Worm (Caenorhabditis elegans) whole organism, young adult: ENCODE measurements around the gene C05C8.1.

Experiments
- B0336.3 ChIP-seq: fragments of 200-800 bp; sonication (Bioruptor generic); IDR thresholded peaks from 2 replicates; pipeline ENCODE4 v1.3.6; 2022; ENCODE audit warnings: missing genetic modification characterization, missing compliant biosample characterization
- C17E4.6 ChIP-seq: fragments of 200-800 bp; sonication (Bioruptor generic); IDR thresholded peaks from 2 replicates; pipeline ENCODE4 v1.3.6; 2022; ENCODE audit warnings: missing genetic modification reagents, missing genetic modification characterization, missing compliant biosample characterization
- D2030.7 ChIP-seq: fragments of 200-800 bp; sonication (Bioruptor generic); IDR thresholded peaks from 2 replicates; pipeline ENCODE4 v1.3.6; 2022; ENCODE audit warnings: missing genetic modification reagents, missing genetic modification characterization, missing compliant biosample characterization
- F23B12.7 ChIP-seq: sonication (generic microtip); optimal IDR thresholded peaks from 2 replicates; lab custom pipeline; 2017; ENCODE audit warnings: missing genetic modification characterization, mild to moderate bottlenecking, missing compliant biosample characterization, antibody characterized with exemption, moderate library complexity; ENCODE audit not compliant: insufficient read depth
- F33H1.4 ChIP-seq: fragments of 200-800 bp; sonication (Bioruptor generic); IDR thresholded peaks from 2 replicates; pipeline ENCODE4 v1.3.6; 2022; ENCODE audit warnings: missing genetic modification reagents, missing genetic modification characterization, missing compliant biosample characterization
- F49E8.2 ChIP-seq: sonication (generic microtip); optimal IDR thresholded peaks from 3 replicates; lab custom pipeline; 2017; ENCODE audit warnings: missing genetic modification characterization, mild to moderate bottlenecking, missing compliant biosample characterization, antibody characterized with exemption, moderate library complexity; ENCODE audit not compliant: insufficient read depth
- F55B11.4 ChIP-seq: sonication (generic microtip); optimal IDR thresholded peaks from 2 replicates; lab custom pipeline; 2016; ENCODE audit warnings: missing compliant biosample characterization, missing genetic modification characterization, borderline replicate concordance; ENCODE audit not compliant: insufficient read depth
- F57C9.4 ChIP-seq: sonication (generic microtip); optimal IDR thresholded peaks from 2 replicates; lab custom pipeline; 2017; ENCODE audit warnings: mild to moderate bottlenecking, missing genetic modification characterization, missing compliant biosample characterization
- K11D2.4 ChIP-seq: fragments of 200-800 bp; sonication (Bioruptor generic); IDR thresholded peaks from 2 replicates; pipeline ENCODE4 v1.3.6; 2022; ENCODE audit warnings: missing genetic modification reagents, missing genetic modification characterization, missing compliant biosample characterization
- T07F8.4 ChIP-seq: sonication (generic microtip); optimal IDR thresholded peaks from 2 replicates; lab custom pipeline; 2016; ENCODE audit warnings: mild to moderate bottlenecking, missing genetic modification characterization, moderate library complexity, missing compliant biosample characterization
- Y53F4B.3 ChIP-seq: fragments of 200-800 bp; sonication (Bioruptor generic); IDR thresholded peaks from 2 replicates; pipeline ENCODE4 v1.3.6; 2022; ENCODE audit warnings: missing genetic modification reagents, missing genetic modification characterization, missing compliant biosample characterization
- Y53G8AR.9 ChIP-seq: fragments of 200-800 bp; sonication (Bioruptor generic); conservative IDR thresholded peaks from 2 replicates; pipeline ENCODE4 v1.3.6; 2022; ENCODE audit warnings: missing genetic modification reagents, missing genetic modification characterization, missing compliant biosample characterization
- Y56A3A.18 ChIP-seq: fragments of 200-800 bp; sonication (Bioruptor generic); IDR thresholded peaks from 2 replicates; pipeline ENCODE4 v1.3.6; 2022; ENCODE audit warnings: missing genetic modification reagents, missing genetic modification characterization, missing compliant biosample characterization
- Y67H2A.10 ChIP-seq: fragments of 200-800 bp; sonication (Bioruptor generic); conservative IDR thresholded peaks from 2 replicates; pipeline ENCODE4 v1.3.6; 2022; ENCODE audit warnings: missing genetic modification reagents, missing genetic modification characterization, missing compliant biosample characterization
- Y95B8A.8 ChIP-seq: fragments of 200-800 bp; sonication (Bioruptor generic); IDR thresholded peaks from 2 replicates; pipeline ENCODE4 v1.3.6; 2022; ENCODE audit warnings: missing genetic modification reagents, missing genetic modification characterization, missing compliant biosample characterization
- aptf-3 ChIP-seq: fragments of 200-800 bp; sonication (Bioruptor generic); IDR thresholded peaks from 2 replicates; pipeline ENCODE4 v1.3.6; 2022; ENCODE audit warnings: missing genetic modification characterization, missing compliant biosample characterization
- atf-7 ChIP-seq: sonication (generic microtip); optimal IDR thresholded peaks from 2 replicates; lab custom pipeline; 2017; ENCODE audit warnings: mild to moderate bottlenecking, missing genetic modification characterization, missing compliant biosample characterization
- attf-5 ChIP-seq: fragments of 200-800 bp; sonication (Bioruptor generic); optimal IDR thresholded peaks from 2 replicates; lab custom pipeline; 2018; ENCODE audit warnings: mild to moderate bottlenecking, missing genetic modification characterization, missing compliant biosample characterization
- ceh-40 ChIP-seq: fragments of 200-800 bp; sonication (Bioruptor generic); IDR thresholded peaks from 2 replicates; pipeline ENCODE4 v1.3.6; 2022; ENCODE audit warnings: missing genetic modification characterization, missing compliant biosample characterization
- ceh-58 ChIP-seq: fragments of 200-800 bp; sonication (Bioruptor generic); IDR thresholded peaks from 2 replicates; pipeline ENCODE4 v1.3.6; 2022; ENCODE audit warnings: missing genetic modification characterization, missing compliant biosample characterization
- dpff-1 ChIP-seq: sonication (generic microtip); optimal IDR thresholded peaks from 2 replicates; lab custom pipeline; 2017; ENCODE audit warnings: mild to moderate bottlenecking, missing genetic modification characterization, missing compliant biosample characterization
- efl-1 ChIP-seq: fragments of 150-350 bp; optimal IDR thresholded peaks from 2 replicates; lab custom pipeline; 2014; ENCODE audit warnings: missing biosample characterization, missing genetic modification reagents, missing genetic modification characterization
- egl-18 ChIP-seq: fragments of 200-800 bp; sonication (Bioruptor generic); IDR thresholded peaks from 2 replicates; pipeline ENCODE4 v1.3.6; 2022; ENCODE audit warnings: missing genetic modification reagents, missing genetic modification characterization, missing compliant biosample characterization
- let-526 ChIP-seq: fragments of 200-800 bp; sonication (Bioruptor generic); IDR thresholded peaks from 2 replicates; pipeline ENCODE4 v1.3.6; 2022; ENCODE audit warnings: missing genetic modification reagents, missing genetic modification characterization, missing compliant biosample characterization
- lin-35 ChIP-seq, 3 experiments: fragments of 150-350 bp in 2 of 3; sonication (generic microtip) in 1 of 3; optimal IDR thresholded peaks; 2 replicates each; lab custom pipeline; 2014 to 2018; ENCODE audit warnings: missing biosample characterization in 3 of 3, missing genetic modification characterization in 3 of 3, missing genetic modification reagents in 3 of 3
- lin-40 ChIP-seq: sonication (generic microtip); optimal IDR thresholded peaks from 2 replicates; lab custom pipeline; 2016; ENCODE audit warnings: missing genetic modification characterization, mild to moderate bottlenecking, missing compliant biosample characterization, missing genotype, missing genetic modification reagents
- lin-54 ChIP-seq: fragments of 200-800 bp; sonication (Bioruptor generic); optimal IDR thresholded peaks from 2 replicates; lab custom pipeline; 2018; ENCODE audit warnings: mild to moderate bottlenecking, missing genetic modification characterization, missing compliant biosample characterization
- madf-3 ChIP-seq: fragments of 200-800 bp; sonication (Bioruptor generic); IDR thresholded peaks from 2 replicates; pipeline ENCODE4 v1.3.6; 2022; ENCODE audit warnings: missing genetic modification reagents, missing genetic modification characterization, missing compliant biosample characterization
- madf-8 ChIP-seq: fragments of 200-800 bp; sonication (Bioruptor generic); conservative IDR thresholded peaks from 2 replicates; pipeline ENCODE4 v1.3.6; 2022; ENCODE audit warnings: missing genetic modification reagents, missing genetic modification characterization, missing compliant biosample characterization
- mel-28 ChIP-seq: sonication (generic microtip); optimal IDR thresholded peaks from 2 replicates; lab custom pipeline; 2016; ENCODE audit warnings: borderline replicate concordance, mild to moderate bottlenecking, missing genetic modification characterization, missing compliant biosample characterization
- mes-4 ChIP-seq: sonication (generic microtip); optimal IDR thresholded peaks from 2 replicates; lab custom pipeline; 2016; ENCODE audit warnings: missing genotype, missing genetic modification characterization, missing compliant biosample characterization
- nfya-2 ChIP-seq: fragments of 200-800 bp; sonication (Bioruptor generic); IDR thresholded peaks from 2 replicates; pipeline ENCODE4 v1.3.6; 2022; ENCODE audit warnings: missing genetic modification reagents, missing genetic modification characterization, missing compliant biosample characterization
- nfyb-1 ChIP-seq: fragments of 200-800 bp; sonication (Bioruptor generic); IDR thresholded peaks from 2 replicates; pipeline ENCODE4 v1.3.6; 2022; ENCODE audit warnings: missing genetic modification reagents, missing genetic modification characterization, missing compliant biosample characterization
- nhr-120 ChIP-seq: fragments of 200-800 bp; sonication (Bioruptor generic); IDR thresholded peaks from 2 replicates; pipeline ENCODE4 v1.3.6; 2022; ENCODE audit warnings: missing genetic modification characterization, missing compliant biosample characterization
- nhr-179 ChIP-seq: sonication (generic microtip); optimal IDR thresholded peaks from 2 replicates; lab custom pipeline; 2016; ENCODE audit warnings: mild to moderate bottlenecking, missing genetic modification characterization, missing compliant biosample characterization
- snpc-1.1 ChIP-seq: sonication (generic microtip); optimal IDR thresholded peaks from 2 replicates; lab custom pipeline; 2017; ENCODE audit warnings: missing genetic modification characterization, mild to moderate bottlenecking, missing compliant biosample characterization, antibody characterized with exemption, moderate library complexity, missing genotype, missing genetic modification reagents; ENCODE audit not compliant: insufficient read depth
- snpc-4 ChIP-seq, 5 experiments: fragments of 150-350 bp in 1 of 5; sonication (generic microtip) in 4 of 5; optimal IDR thresholded peaks; 2 replicates each; lab custom pipeline; 2014 to 2018; ENCODE audit warnings: missing genetic modification characterization in 5 of 5, missing biosample characterization in 3 of 5, antibody characterized with exemption in 2 of 5, mild to moderate bottlenecking in 2 of 5, missing compliant biosample characterization in 2 of 5, missing genotype in 2 of 5, moderate library complexity in 2 of 5, missing genetic modification reagents in 1 of 5
- sptf-2 ChIP-seq: fragments of 200-800 bp; sonication (Bioruptor generic); optimal IDR thresholded peaks from 2 replicates; lab custom pipeline; 2018; ENCODE audit warnings: mild to moderate bottlenecking, missing genetic modification characterization, missing compliant biosample characterization
- tlf-1 ChIP-seq: fragments of 200-800 bp; sonication (Bioruptor generic); optimal IDR thresholded peaks from 2 replicates; lab custom pipeline; 2018; ENCODE audit warnings: mild to moderate bottlenecking, missing genetic modification characterization, missing compliant biosample characterization
- unc-62 ChIP-seq: fragments of 150-350 bp; optimal IDR thresholded peaks from 2 replicates; lab custom pipeline; 2014; ENCODE audit warnings: missing biosample characterization, missing genetic modification reagents, missing genetic modification characterization
- zfh-2 ChIP-seq: fragments of 200-800 bp; sonication (Bioruptor generic); conservative IDR thresholded peaks from 2 replicates; pipeline ENCODE4 v1.3.6; 2022; ENCODE audit warnings: missing genetic modification reagents, missing genetic modification characterization, missing compliant biosample characterization
- ztf-26 ChIP-seq: sonication (generic microtip); optimal IDR thresholded peaks from 2 replicates; lab custom pipeline; 2017; ENCODE audit warnings: missing genetic modification characterization, missing compliant biosample characterization
- ztf-6 ChIP-seq: fragments of 200-800 bp; sonication (Bioruptor generic); IDR thresholded peaks from 2 replicates; pipeline ENCODE4 v1.3.6; 2022; ENCODE audit warnings: missing genetic modification reagents, missing genetic modification characterization, missing compliant biosample characterization

The C05C8.1 gene

ce11 chrV:7255095-7255494, 15.5 kb downstream of the C05C8.1 start, which contains the start of gene C05C8.8:
Gene C05C8.8, minus strand, starts transcription at chrV:7255195.
- TF ChIP-seq unc-62 (GFP tag; lab: Kevin White, UChicago) (no peak), F23B12.7 (tag; lab: Kevin White, UChicago) (no peak), ceh-40 (GFP tag; lab: Robert Waterston, UW) (no peak), madf-3 (GFP tag; lab: Robert Waterston, UW) (no peak), F49E8.2 (tag; lab: Kevin White, UChicago) (no peak), Y53F4B.3 (GFP tag; lab: Robert Waterston, UW) (no peak)

ce11 chrV:7258965-7259364, 19.4 kb downstream of the C05C8.1 start, which contains the start of gene C13A2.12:
Gene C13A2.12, plus strand, starts transcription at chrV:7259265.
- no peak for TF ChIP-seq Y95B8A.8 (GFP tag; lab: Robert Waterston, UW)

ce11 chrV:7264042-7264441, 24.5 kb downstream of the C05C8.1 start, which contains the start of gene C13A2.9:
Gene C13A2.9, minus strand, starts transcription at chrV:7264142.
- no peak for TF ChIP-seq nhr-120 (GFP tag; lab: Robert Waterston, UW)
- no peak for TF ChIP-seq attf-5 (GFP tag; lab: Kevin White, UChicago)
- no peak for TF ChIP-seq atf-7 (tag; lab: Kevin White, UChicago)
- TF ChIP-seq madf-8 = no peak
- TF ChIP-seq Y53G8AR.9 (GFP tag; lab: Robert Waterston, UW) = no peak
- TF ChIP-seq D2030.7 (GFP tag; lab: Robert Waterston, UW) = no peak
- TF ChIP-seq C17E4.6 = no peak
- TF ChIP-seq egl-18 (GFP tag; lab: Robert Waterston, UW) = no peak
- TF ChIP-seq Y67H2A.10 = no peak
- no peak for TF ChIP-seq mel-28 (tag; lab: Kevin White, UChicago)
- no peak for TF ChIP-seq Y53F4B.3 (GFP tag; lab: Robert Waterston, UW)
- no peak for TF ChIP-seq nhr-179 (tag; lab: Kevin White, UChicago)
- no peak for TF ChIP-seq T07F8.4
- no peak for TF ChIP-seq lin-40
- no peak for TF ChIP-seq zfh-2 (GFP tag; lab: Robert Waterston, UW)
- no peak for TF ChIP-seq mes-4
- TF ChIP-seq F33H1.4 (GFP tag; lab: Robert Waterston, UW) = no peak
- no peak for TF ChIP-seq K11D2.4 (GFP tag; lab: Robert Waterston, UW)
- TF ChIP-seq B0336.3 (GFP tag; lab: Robert Waterston, UW) = no peak
- TF ChIP-seq snpc-1.1 (tag; lab: Kevin White, UChicago) = no peak

- TF ChIP-seq tlf-1 (GFP tag; lab: Kevin White, UChicago) (no peak), nfyb-1 (GFP tag; lab: Robert Waterston, UW) (no peak), aptf-3 (GFP tag; lab: Robert Waterston, UW) (no peak), lin-35 (GFP tag; optimal IDR thresholded peaks at IDR 0.05; lab: Kevin White, UChicago) (no peak), lin-54 (GFP tag; lab: Kevin White, UChicago) (no peak), sptf-2 (GFP tag; lab: Kevin White, UChicago) (no peak), let-526 (GFP tag; lab: Robert Waterston, UW) (no peak), madf-3 (GFP tag; lab: Robert Waterston, UW) (no peak), F55B11.4 (no peak), ceh-58 (GFP tag; lab: Robert Waterston, UW) (no peak), nhr-120 (GFP tag; lab: Robert Waterston, UW) (no peak), ztf-6 (GFP tag; lab: Robert Waterston, UW) (no peak), F57C9.4 (tag; lab: Kevin White, UChicago) (no peak), efl-1 (GFP tag; lab: Kevin White, UChicago) (no peak), nfya-2 (GFP tag; lab: Robert Waterston, UW) (no peak), ztf-26 (tag; lab: Kevin White, UChicago) (no peak), F33H1.4 (GFP tag; lab: Robert Waterston, UW) (no peak), Y56A3A.18 (GFP tag; lab: Robert Waterston, UW) (no peak), dpff-1 (tag; lab: Kevin White, UChicago) (no peak), snpc-4 (GFP tag; optimal IDR thresholded peaks at IDR 0.05; lab: Kevin White, UChicago) (no peak), snpc-4 (tag; optimal IDR thresholded peaks at IDR 0.05; lab: Kevin White, UChicago) (no peak)
Measured at ce11 chrV:7266021-7266420, 26.4 kb downstream of the C05C8.1 start, which contains the start of gene C13A2.7. Gene C13A2.7, plus strand, starts transcription at chrV:7266321.
